Fruit fly (Drosophila melanogaster) whole organism, embryonic: ENCODE results near the gene dlg1.

Source experiments
- Aef1 ChIP-seq: fragments of 200-800 bp; sonication (Bioruptor generic); IDR thresholded peaks from 3 replicates; pipeline ENCODE4 v1.3.6; 2022; ENCODE audit warnings: missing biosample characterization, missing genetic modification characterization
- CG10147 ChIP-seq: fragments of 200-800 bp; sonication (Bioruptor generic); optimal IDR thresholded peaks from 2 replicates; lab custom pipeline; 2019; ENCODE audit warnings: missing biosample characterization, mild to moderate bottlenecking, missing genetic modification characterization, moderate library complexity
- CG10431 ChIP-seq: fragments of 200-800 bp; sonication (Bioruptor generic); optimal IDR thresholded peaks from 3 replicates; lab custom pipeline; 2018; ENCODE audit warnings: missing biosample characterization, mild to moderate bottlenecking, missing genetic modification characterization
- CG10565 ChIP-seq: fragments of 200-800 bp; sonication (Bioruptor generic); optimal IDR thresholded peaks from 3 replicates; lab custom pipeline; 2016; ENCODE audit warnings: missing biosample characterization, mild to moderate bottlenecking, missing genetic modification characterization
- CG11085 ChIP-seq: fragments of 200-800 bp; sonication (Bioruptor generic); IDR thresholded peaks from 2 replicates; pipeline ENCODE4 v1.3.6; 2022; ENCODE audit warnings: missing biosample characterization, missing genetic modification characterization
- CG11695 ChIP-seq: fragments of 200-800 bp; sonication (Bioruptor generic); IDR thresholded peaks from 3 replicates; pipeline ENCODE4 v1.3.6; 2022; ENCODE audit warnings: missing biosample characterization, missing genetic modification characterization
- CG15269 ChIP-seq: fragments of 200-800 bp; sonication (Bioruptor generic); optimal IDR thresholded peaks from 2 replicates; lab custom pipeline; 2018; ENCODE audit warnings: missing biosample characterization, mild to moderate bottlenecking, missing genetic modification characterization, moderate library complexity
- CG15514 ChIP-seq: fragments of 200-800 bp; sonication (Bioruptor generic); optimal IDR thresholded peaks from 3 replicates; lab custom pipeline; 2017; ENCODE audit warnings: missing biosample characterization, missing genetic modification characterization, mild to moderate bottlenecking, moderate library complexity, missing genetic modification reagents
- CG1602 ChIP-seq: fragments of 200-800 bp; sonication (Bioruptor generic); optimal IDR thresholded peaks from 3 replicates; lab custom pipeline; 2016; ENCODE audit warnings: missing biosample characterization, missing genetic modification characterization
- CG16779 ChIP-seq: fragments of 200-800 bp; sonication (Bioruptor generic); IDR thresholded peaks from 2 replicates; pipeline ENCODE4 v1.3.6; 2022; ENCODE audit warnings: missing biosample characterization, missing genetic modification characterization
- CG16863 ChIP-seq: fragments of 200-800 bp; sonication (Bioruptor generic); optimal IDR thresholded peaks from 3 replicates; lab custom pipeline; 2016; ENCODE audit warnings: missing biosample characterization, missing genetic modification characterization
- CG17361 ChIP-seq: fragments of 200-800 bp; sonication (Bioruptor generic); IDR thresholded peaks from 3 replicates; pipeline ENCODE4 v1.3.6; 2022; ENCODE audit warnings: missing biosample characterization, missing genetic modification characterization
- CG3163 ChIP-seq: fragments of 200-800 bp; sonication (Bioruptor generic); optimal IDR thresholded peaks from 3 replicates; lab custom pipeline; 2016; ENCODE audit warnings: missing biosample characterization, missing genetic modification characterization
- CG32532 ChIP-seq: fragments of 200-800 bp; sonication (Bioruptor generic); IDR thresholded peaks from 2 replicates; pipeline ENCODE4 v1.3.6; 2022; ENCODE audit warnings: missing biosample characterization, missing genetic modification characterization
- CG3281 ChIP-seq: fragments of 200-800 bp; sonication (Bioruptor generic); optimal IDR thresholded peaks from 3 replicates; lab custom pipeline; 2017; ENCODE audit warnings: missing biosample characterization, mild to moderate bottlenecking, missing genetic modification characterization
- CG3407 ChIP-seq: fragments of 200-800 bp; sonication (Bioruptor generic); optimal IDR thresholded peaks from 2 replicates; lab custom pipeline; 2018; ENCODE audit warnings: missing biosample characterization, mild to moderate bottlenecking, missing genetic modification characterization
- CG34224 ChIP-seq: fragments of 200-800 bp; sonication (Bioruptor generic); IDR thresholded peaks from 3 replicates; pipeline ENCODE4 v1.3.6; 2022; ENCODE audit warnings: missing biosample characterization, missing genetic modification characterization; ENCODE audit not compliant: partially characterized antibody
- CG34376 ChIP-seq: fragments of 200-800 bp; sonication (Bioruptor generic); optimal IDR thresholded peaks from 2 replicates; lab custom pipeline; 2018; ENCODE audit warnings: missing biosample characterization, mild to moderate bottlenecking, missing genetic modification characterization
- CG4328 ChIP-seq: fragments of 200-800 bp; sonication (Bioruptor generic); optimal IDR thresholded peaks from 3 replicates; lab custom pipeline; 2017; ENCODE audit warnings: missing biosample characterization, missing genetic modification reagents, missing genetic modification characterization
- CG43689 ChIP-seq: fragments of 200-800 bp; sonication (Bioruptor generic); IDR thresholded peaks from 2 replicates; pipeline ENCODE4 v1.3.6; 2022; ENCODE audit warnings: missing biosample characterization, missing genetic modification characterization
- CG4854 ChIP-seq: fragments of 200-800 bp; sonication (Bioruptor generic); optimal IDR thresholded peaks from 2 replicates; lab custom pipeline; 2016; ENCODE audit warnings: missing biosample characterization, missing genetic modification characterization, inconsistent platforms
- CG7963 ChIP-seq: fragments of 200-800 bp; sonication (Bioruptor generic); IDR thresholded peaks from 3 replicates; pipeline ENCODE4 v1.3.6; 2022; ENCODE audit warnings: missing biosample characterization, missing genetic modification characterization; ENCODE audit not compliant: partially characterized antibody
- CG9609 ChIP-seq: fragments of 200-800 bp; sonication (Bioruptor generic); optimal IDR thresholded peaks from 3 replicates; lab custom pipeline; 2016; ENCODE audit warnings: missing biosample characterization, missing genetic modification characterization
- CoRest ChIP-seq: fragments of 200-800 bp; sonication (Bioruptor generic); optimal IDR thresholded peaks from 3 replicates; lab custom pipeline; 2018; ENCODE audit warnings: missing biosample characterization, mild to moderate bottlenecking, missing genetic modification characterization, moderate library complexity
- D19B ChIP-seq: fragments of 200-800 bp; sonication (Bioruptor generic); optimal IDR thresholded peaks from 2 replicates; lab custom pipeline; 2017; ENCODE audit warnings: missing biosample characterization, mild to moderate bottlenecking, missing genetic modification characterization
- Fer2 ChIP-seq: fragments of 200-800 bp; sonication (Bioruptor generic); optimal IDR thresholded peaks from 2 replicates; lab custom pipeline; 2018; ENCODE audit warnings: missing biosample characterization, mild to moderate bottlenecking, missing genetic modification characterization, moderate library complexity
- HHEX ChIP-seq: fragments of 200-800 bp; sonication (Bioruptor generic); optimal IDR thresholded peaks from 3 replicates; lab custom pipeline; 2017; ENCODE audit warnings: missing biosample characterization, mild to moderate bottlenecking, missing genetic modification characterization, missing genetic modification reagents
- Neu2 ChIP-seq: fragments of 200-800 bp; sonication (Bioruptor generic); optimal IDR thresholded peaks from 3 replicates; lab custom pipeline; 2016; ENCODE audit warnings: missing biosample characterization, missing genetic modification characterization, borderline replicate concordance
- Sox102F ChIP-seq: fragments of 200-800 bp; sonication (Bioruptor generic); optimal IDR thresholded peaks from 2 replicates; lab custom pipeline; 2018; ENCODE audit warnings: missing biosample characterization, mild to moderate bottlenecking, missing genetic modification characterization, moderate library complexity
- Ssrp ChIP-seq: fragments of 200-800 bp; sonication (Bioruptor generic); optimal IDR thresholded peaks from 2 replicates; lab custom pipeline; 2018; ENCODE audit warnings: missing biosample characterization, mild to moderate bottlenecking, missing genetic modification characterization, moderate library complexity
- cato ChIP-seq: fragments of 200-800 bp; sonication (Bioruptor generic); optimal IDR thresholded peaks from 2 replicates; lab custom pipeline; 2016; ENCODE audit warnings: missing biosample characterization, missing genetic modification characterization, borderline replicate concordance
- chn ChIP-seq: fragments of 200-800 bp; sonication (Bioruptor generic); optimal IDR thresholded peaks from 2 replicates; lab custom pipeline; 2016; ENCODE audit warnings: missing biosample characterization, missing genetic modification characterization
- dmrt99B ChIP-seq: fragments of 200-800 bp; sonication (Bioruptor generic); optimal IDR thresholded peaks from 2 replicates; lab custom pipeline; 2018; ENCODE audit warnings: missing biosample characterization, mild to moderate bottlenecking, missing genetic modification characterization, moderate library complexity
- fd102C ChIP-seq: fragments of 200-800 bp; sonication (Bioruptor generic); optimal IDR thresholded peaks from 2 replicates; lab custom pipeline; 2018; ENCODE audit warnings: missing biosample characterization, mild to moderate bottlenecking, missing genetic modification characterization, moderate library complexity
- fd3F ChIP-seq: fragments of 200-800 bp; sonication (Bioruptor generic); optimal IDR thresholded peaks from 2 replicates; lab custom pipeline; 2018; ENCODE audit warnings: missing biosample characterization, mild to moderate bottlenecking, missing genetic modification characterization, moderate library complexity
- fd96Cb ChIP-seq: fragments of 200-800 bp; sonication (Bioruptor generic); optimal IDR thresholded peaks from 2 replicates; lab custom pipeline; 2018; ENCODE audit warnings: missing biosample characterization, mild to moderate bottlenecking, missing genetic modification characterization, moderate library complexity
- gcm2 ChIP-seq: fragments of 200-800 bp; sonication (Bioruptor generic); optimal IDR thresholded peaks from 2 replicates; lab custom pipeline; 2016; ENCODE audit warnings: missing biosample characterization, missing genetic modification characterization
- ham ChIP-seq: fragments of 200-800 bp; sonication (Bioruptor generic); IDR thresholded peaks from 2 replicates; pipeline ENCODE4 v1.3.6; 2022; ENCODE audit warnings: missing biosample characterization, missing genetic modification characterization
- hbn ChIP-seq: fragments of 200-800 bp; sonication (Bioruptor generic); IDR thresholded peaks from 2 replicates; pipeline ENCODE4 v1.3.6; 2022; ENCODE audit warnings: missing biosample characterization, missing genetic modification characterization; ENCODE audit not compliant: partially characterized antibody
- hth ChIP-seq: fragments of >200 bp; optimal IDR thresholded peaks from 2 replicates; lab custom pipeline; 2017; ENCODE audit warnings: inconsistent platforms
- kay ChIP-seq: fragments of 200-800 bp; sonication (Bioruptor generic); optimal IDR thresholded peaks from 2 replicates; lab custom pipeline; 2016; ENCODE audit warnings: missing biosample characterization, missing genetic modification characterization
- lola ChIP-seq, 3 experiments: fragments of >200 bp in 2 of 3; fragments of 200-800 bp in 1 of 3; sonication (Bioruptor generic) in 1 of 3; optimal IDR thresholded peaks; 2 replicates each; lab custom pipeline; 2017 to 2019; ENCODE audit warnings: missing biosample characterization in 3 of 3, missing genetic modification characterization in 3 of 3, mild to moderate bottlenecking in 1 of 3, moderate library complexity in 1 of 3
- maf-S ChIP-seq: fragments of 200-800 bp; sonication (Bioruptor generic); optimal IDR thresholded peaks from 2 replicates; lab custom pipeline; 2016; ENCODE audit warnings: missing biosample characterization, missing genetic modification characterization
- nmo ChIP-seq: fragments of 200-800 bp; sonication (Bioruptor generic); optimal IDR thresholded peaks from 2 replicates; lab custom pipeline; 2018; ENCODE audit warnings: missing biosample characterization, mild to moderate bottlenecking, missing genetic modification characterization, moderate library complexity
- p53 ChIP-seq: fragments of 200-800 bp; sonication (Bioruptor generic); optimal IDR thresholded peaks from 2 replicates; lab custom pipeline; 2016; ENCODE audit warnings: missing biosample characterization, missing genetic modification characterization
- pita ChIP-seq: fragments of 200-800 bp; sonication (Bioruptor generic); optimal IDR thresholded peaks from 2 replicates; lab custom pipeline; 2017; ENCODE audit warnings: missing biosample characterization, mild to moderate bottlenecking, missing genetic modification characterization
- salm ChIP-seq: fragments of 200-800 bp; sonication (Bioruptor generic); optimal IDR thresholded peaks from 2 replicates; lab custom pipeline; 2018; ENCODE audit warnings: missing biosample characterization, mild to moderate bottlenecking, missing genetic modification characterization
- sens-2 ChIP-seq: fragments of 200-800 bp; sonication (Bioruptor generic); IDR thresholded peaks from 2 replicates; pipeline ENCODE4 v1.3.6; 2022; ENCODE audit warnings: missing biosample characterization, missing genetic modification characterization
- sqz ChIP-seq: fragments of 200-800 bp; sonication (Bioruptor generic); optimal IDR thresholded peaks from 3 replicates; lab custom pipeline; 2018; ENCODE audit warnings: missing biosample characterization, mild to moderate bottlenecking, missing genetic modification characterization
- vvl ChIP-seq: fragments of 200-800 bp; sonication (Bioruptor generic); IDR thresholded peaks from 2 replicates; pipeline ENCODE4 v1.3.6; 2022; ENCODE audit warnings: missing biosample characterization, missing genetic modification characterization
- wor ChIP-seq: fragments of 200-800 bp; sonication (Bioruptor generic); IDR thresholded peaks from 2 replicates; pipeline ENCODE4 v1.3.6; 2022; ENCODE audit warnings: missing biosample characterization, missing genetic modification characterization

Gene dlg1

dm6 chrX:11446792-11447405 lies 77.4 kb downstream of the dlg1 start (continued):
- peak; percentile 60 for TF ChIP-seq fd96Cb (tag; lab: Kevin White, UChicago)
- peak; percentile 54 for TF ChIP-seq CG4854 (GFP tag; lab: Kevin White, UChicago)
- TF ChIP-seq CG9609 (GFP tag; lab: Kevin White, UChicago), result peak; percentile 84
- peak; percentile 69 for TF ChIP-seq Fer2 (tag; lab: Kevin White, UChicago)
- peak; percentile 54 for TF ChIP-seq nmo (GFP tag; lab: Kevin White, UChicago)
- TF ChIP-seq CG16779, result peak; percentile 90
- TF ChIP-seq salm (tag; lab: Kevin White, UChicago), result no peak
- peak; percentile 92 for TF ChIP-seq CG32532
- no peak for TF ChIP-seq lola (GFP tag; optimal IDR thresholded peaks at IDR 0.05; lab: Kevin White, UChicago)
- TF ChIP-seq hth, result no peak
- TF ChIP-seq gcm2 (GFP tag; lab: Kevin White, UChicago), result peak; percentile 48
- peak; percentile 73; the same call in 2 of the 3 replicates for TF ChIP-seq CG11695 (GFP tag; lab: Robert Waterston, UW)
- no peak for TF ChIP-seq Neu2 (GFP tag; lab: Kevin White, UChicago)
- peak; percentile 78 for TF ChIP-seq Aef1 (GFP tag; lab: Robert Waterston, UW)
- TF ChIP-seq CoRest, result peak; percentile 78
- peak; percentile 86 for TF ChIP-seq CG11085 (GFP tag; lab: Robert Waterston, UW)
- no peak for TF ChIP-seq CG43689 (GFP tag; lab: Robert Waterston, UW)
- TF ChIP-seq ham, result no peak; the same call in 1 of the 2 replicates
- peak; percentile 75 for TF ChIP-seq fd3F (GFP tag; lab: Kevin White, UChicago)
- peak; percentile 3 for TF ChIP-seq Ssrp
- no peak for TF ChIP-seq pita (GFP tag; lab: Kevin White, UChicago)
- TF ChIP-seq CG10147 (GFP tag; lab: Kevin White, UChicago), result peak; percentile 69
- TF ChIP-seq kay (GFP tag; lab: Kevin White, UChicago), result peak; percentile 46
- no peak for TF ChIP-seq CG7963 (GFP tag; lab: Robert Waterston, UW)
- TF ChIP-seq Sox102F (GFP tag; lab: Kevin White, UChicago), result peak; percentile 65
- TF ChIP-seq CG4328 (GFP tag; lab: Kevin White, UChicago), result peak; percentile 2
- TF ChIP-seq wor (GFP tag; lab: Robert Waterston, UW), result no peak
- TF ChIP-seq dmrt99B (tag; lab: Kevin White, UChicago), result peak; percentile 68
- TF ChIP-seq HHEX (GFP tag; lab: Kevin White, UChicago), result peak; percentile 78
- TF ChIP-seq CG34224 (GFP tag; lab: Robert Waterston, UW), result no peak
- TF ChIP-seq CG3281 (GFP tag; lab: Kevin White, UChicago), result peak; percentile 86
- peak; percentile 61 for TF ChIP-seq CG34376
- peak; percentile 50; the same call in 2 of the 3 replicates for TF ChIP-seq CG17361 (GFP tag; lab: Robert Waterston, UW)
- TF ChIP-seq CG15269 (tag; lab: Kevin White, UChicago), result peak; percentile 85
- no peak for TF ChIP-seq CG10565
- peak; percentile 77 for TF ChIP-seq D19B (GFP tag; lab: Kevin White, UChicago)
- TF ChIP-seq CG1602 (GFP tag; lab: Kevin White, UChicago), result peak; percentile 31
- TF ChIP-seq maf-S, result peak; percentile 74

DNA sequence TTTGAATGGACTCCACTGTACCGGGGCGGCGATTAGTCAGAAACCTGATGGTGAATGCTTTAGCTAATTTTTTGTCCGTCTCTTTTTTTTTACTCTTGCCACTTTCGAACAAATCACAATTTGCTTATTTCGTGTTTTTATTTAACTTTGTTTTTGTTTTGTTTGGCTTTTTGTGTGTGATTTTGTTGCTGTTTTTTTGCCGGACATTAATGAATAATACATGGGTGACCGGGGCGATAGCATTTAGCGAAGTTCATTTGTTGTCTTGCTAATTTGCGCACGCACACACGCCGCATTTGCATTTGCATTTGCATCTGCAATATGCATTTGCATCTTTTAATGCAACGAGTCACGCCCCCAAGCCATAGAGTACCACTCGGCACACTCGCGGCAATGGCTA lies 79.2 kb downstream of the dlg1 start:
- TF ChIP-seq sens-2 (GFP tag; lab: Robert Waterston, UW) (no peak), CG15514 (GFP tag; lab: Kevin White, UChicago) (no peak), CG16863 (GFP tag; lab: Kevin White, UChicago) (no peak), sqz (GFP tag; lab: Kevin White, UChicago) (no peak), CG3163 (GFP tag; lab: Kevin White, UChicago) (no peak), CG3407 (GFP tag; lab: Kevin White, UChicago) (no peak), vvl (peak; percentile 55; the same call in 1 of the 2 replicates), CG10431 (no peak), p53 (GFP tag; lab: Kevin White, UChicago) (no peak), hbn (GFP tag; lab: Robert Waterston, UW) (no peak), cato (GFP tag; lab: Kevin White, UChicago) (no peak), fd102C (GFP tag; lab: Kevin White, UChicago) (no peak), chn (GFP tag; lab: Kevin White, UChicago) (no peak)
